Worm (Caenorhabditis elegans) whole organism, L3 larva: ENCODE data around the gene T14G8.3.

Source experiments
- R02D3.7 ChIP-seq: fragments of 150-350 bp; optimal IDR thresholded peaks from 2 replicates; lab custom pipeline; 2014; ENCODE audit warnings: missing biosample characterization, missing genetic modification characterization
- aly-2 ChIP-seq: fragments of 150-350 bp; optimal IDR thresholded peaks from 2 replicates; lab custom pipeline; 2014; ENCODE audit warnings: missing biosample characterization, missing genetic modification characterization
- ama-1 ChIP-seq: fragments of 150-350 bp; optimal IDR thresholded peaks from 2 replicates; lab custom pipeline; 2018
- ceh-16 ChIP-seq: sonication (generic microtip); optimal IDR thresholded peaks from 2 replicates; lab custom pipeline; 2017; ENCODE audit warnings: missing biosample characterization, missing genetic modification characterization
- ceh-28 ChIP-seq: fragments of 150-350 bp; optimal IDR thresholded peaks from 2 replicates; lab custom pipeline; 2014; ENCODE audit warnings: missing biosample characterization, missing genetic modification reagents, missing genetic modification characterization
- ceh-82 ChIP-seq: fragments of 150-350 bp; optimal IDR thresholded peaks from 2 replicates; lab custom pipeline; 2014; ENCODE audit warnings: missing biosample characterization, missing genetic modification characterization
- ceh-9 ChIP-seq: sonication (generic microtip); optimal IDR thresholded peaks from 2 replicates; lab custom pipeline; 2018; ENCODE audit warnings: missing biosample characterization, missing genetic modification characterization
- daf-12 ChIP-seq: fragments of 150-350 bp; optimal IDR thresholded peaks from 2 replicates; lab custom pipeline; 2014; ENCODE audit warnings: missing biosample characterization, missing genetic modification reagents, missing genetic modification characterization
- egl-27 ChIP-seq: sonication (generic microtip); optimal IDR thresholded peaks from 4 replicates; lab custom pipeline; 2017; ENCODE audit warnings: missing biosample characterization, missing genetic modification reagents, missing genetic modification characterization
- egl-5 ChIP-seq: fragments of 150-350 bp; optimal IDR thresholded peaks from 2 replicates; lab custom pipeline; 2017; ENCODE audit warnings: missing biosample characterization, missing genetic modification reagents, missing genetic modification characterization, inconsistent platforms
- elt-1 ChIP-seq: fragments of 150-350 bp; optimal IDR thresholded peaks from 2 replicates; lab custom pipeline; 2014; ENCODE audit warnings: missing biosample characterization, missing genetic modification characterization
- elt-2 ChIP-seq: sonication (generic microtip); optimal IDR thresholded peaks from 2 replicates; lab custom pipeline; 2016; ENCODE audit warnings: missing genetic modification reagents, mild to moderate bottlenecking, missing genetic modification characterization, missing compliant biosample characterization
- elt-3 ChIP-seq, 3 experiments: fragments of 150-350 bp in 1 of 3; sonication (generic microtip) in 2 of 3; optimal IDR thresholded peaks; 2 replicates in 2 of 3; 4 replicates in 1 of 3; lab custom pipeline; 2014 to 2017; ENCODE audit warnings: missing biosample characterization in 3 of 3, missing genetic modification characterization in 3 of 3
- eor-1 ChIP-seq, 2 experiments: fragments of 150-350 bp; optimal IDR thresholded peaks; 2 replicates each; lab custom pipeline; 2014 to 2018; ENCODE audit warnings: missing biosample characterization in 2 of 2, missing genetic modification characterization in 2 of 2
- fkh-2 ChIP-seq: fragments of 150-350 bp; optimal IDR thresholded peaks from 2 replicates; lab custom pipeline; 2014; ENCODE audit warnings: missing biosample characterization, missing genetic modification reagents, missing genetic modification characterization
- fos-1 ChIP-seq: fragments of 150-350 bp; optimal IDR thresholded peaks from 2 replicates; lab custom pipeline; 2014; ENCODE audit warnings: missing biosample characterization, missing genetic modification characterization
- jun-1 ChIP-seq: fragments of 150-350 bp; optimal IDR thresholded peaks from 2 replicates; lab custom pipeline; 2014; ENCODE audit warnings: missing biosample characterization, missing genetic modification reagents, missing genetic modification characterization
- lin-15B ChIP-seq: fragments of 150-350 bp; optimal IDR thresholded peaks from 2 replicates; lab custom pipeline; 2014; ENCODE audit warnings: missing biosample characterization, missing genetic modification characterization
- lin-39 ChIP-seq: fragments of 150-350 bp; optimal IDR thresholded peaks from 2 replicates; lab custom pipeline; 2018; ENCODE audit warnings: missing biosample characterization, missing genetic modification reagents, missing genetic modification characterization
- lsy-12 ChIP-seq: sonication (generic microtip); optimal IDR thresholded peaks from 2 replicates; lab custom pipeline; 2016; ENCODE audit warnings: mild to moderate bottlenecking, missing genetic modification characterization, missing compliant biosample characterization
- mdl-1 ChIP-seq: fragments of 150-350 bp; optimal IDR thresholded peaks from 2 replicates; lab custom pipeline; 2014; ENCODE audit warnings: missing biosample characterization, missing genetic modification characterization
- mml-1 ChIP-seq: fragments of 150-350 bp; sonication (generic microtip); optimal IDR thresholded peaks from 3 replicates; lab custom pipeline; 2014; ENCODE audit warnings: missing biosample characterization, missing genetic modification characterization
- nfya-1 ChIP-seq: sonication (generic microtip); optimal IDR thresholded peaks from 2 replicates; lab custom pipeline; 2017; ENCODE audit warnings: missing genetic modification characterization, mild to moderate bottlenecking, missing compliant biosample characterization, antibody characterized with exemption, moderate library complexity; ENCODE audit not compliant: insufficient read depth
- nhr-11 ChIP-seq: fragments of 150-350 bp; optimal IDR thresholded peaks from 2 replicates; lab custom pipeline; 2014; ENCODE audit warnings: missing biosample characterization, missing genetic modification characterization
- nhr-12 ChIP-seq: fragments of 150-350 bp; optimal IDR thresholded peaks from 2 replicates; lab custom pipeline; 2014; ENCODE audit warnings: missing biosample characterization, missing genetic modification characterization
- nhr-23 ChIP-seq: fragments of 150-350 bp; optimal IDR thresholded peaks from 2 replicates; lab custom pipeline; 2014; ENCODE audit warnings: missing biosample characterization, missing genetic modification reagents, missing genetic modification characterization
- nhr-237 ChIP-seq: fragments of 150-350 bp; optimal IDR thresholded peaks from 2 replicates; lab custom pipeline; 2014; ENCODE audit warnings: missing biosample characterization, missing genetic modification characterization
- nhr-25 ChIP-seq: sonication (generic microtip); optimal IDR thresholded peaks from 2 replicates; lab custom pipeline; 2017; ENCODE audit warnings: missing biosample characterization, missing genetic modification characterization
- nhr-28 ChIP-seq: fragments of 150-350 bp; optimal IDR thresholded peaks from 2 replicates; lab custom pipeline; 2014; ENCODE audit warnings: missing biosample characterization, missing genetic modification characterization
- nhr-43 ChIP-seq: sonication (generic microtip); optimal IDR thresholded peaks from 2 replicates; lab custom pipeline; 2016; ENCODE audit warnings: mild to moderate bottlenecking, missing genetic modification characterization, missing compliant biosample characterization; ENCODE audit not compliant: poor library complexity, severe bottlenecking
- nhr-67 ChIP-seq: fragments of 150-350 bp; optimal IDR thresholded peaks from 2 replicates; lab custom pipeline; 2014; ENCODE audit warnings: missing biosample characterization, missing genetic modification characterization
- nhr-76 ChIP-seq: fragments of 150-350 bp; sonication (generic microtip); optimal IDR thresholded peaks from 5 replicates; lab custom pipeline; 2014; ENCODE audit warnings: missing biosample characterization, missing genetic modification characterization
- nhr-77 ChIP-seq: fragments of 150-350 bp; optimal IDR thresholded peaks from 2 replicates; lab custom pipeline; 2014; ENCODE audit warnings: missing biosample characterization, missing genetic modification characterization
- pha-4 ChIP-seq: fragments of 150-350 bp; optimal IDR thresholded peaks from 2 replicates; lab custom pipeline; 2014; ENCODE audit warnings: missing biosample characterization, missing genetic modification reagents, missing genetic modification characterization
- pqm-1 ChIP-seq: fragments of 150-350 bp; optimal IDR thresholded peaks from 2 replicates; lab custom pipeline; 2017; ENCODE audit warnings: missing biosample characterization, missing genetic modification characterization, inconsistent platforms
- skn-1 ChIP-seq: fragments of 150-350 bp; optimal IDR thresholded peaks from 2 replicates; lab custom pipeline; 2014; ENCODE audit warnings: missing biosample characterization, missing genetic modification characterization
- snpc-4 ChIP-seq: fragments of 150-350 bp; optimal IDR thresholded peaks from 2 replicates; lab custom pipeline; 2014; ENCODE audit warnings: missing biosample characterization, missing genetic modification characterization
- tbx-2 ChIP-seq: sonication (generic microtip); optimal IDR thresholded peaks from 2 replicates; lab custom pipeline; 2016; ENCODE audit warnings: mild to moderate bottlenecking, missing genetic modification characterization, missing compliant biosample characterization
- unc-39 ChIP-seq: sonication (generic microtip); optimal IDR thresholded peaks from 4 replicates; lab custom pipeline; 2017; ENCODE audit warnings: missing biosample characterization, missing genetic modification characterization
- unc-62 ChIP-seq: fragments of 150-350 bp; sonication (generic microtip); optimal IDR thresholded peaks from 4 replicates; lab custom pipeline; 2014; ENCODE audit warnings: missing biosample characterization, missing genetic modification reagents, missing genetic modification characterization
- zag-1 ChIP-seq: fragments of 150-350 bp; optimal IDR thresholded peaks from 2 replicates; lab custom pipeline; 2014; ENCODE audit warnings: missing biosample characterization, missing genetic modification characterization
- ztf-11 ChIP-seq: fragments of 150-350 bp; optimal IDR thresholded peaks from 2 replicates; lab custom pipeline; 2014; ENCODE audit warnings: missing biosample characterization, missing genetic modification characterization
- ztf-4 ChIP-seq: fragments of 150-350 bp; optimal IDR thresholded peaks from 2 replicates; lab custom pipeline; 2014; ENCODE audit warnings: missing biosample characterization, missing genetic modification characterization

T14G8.3 gene

DNA sequence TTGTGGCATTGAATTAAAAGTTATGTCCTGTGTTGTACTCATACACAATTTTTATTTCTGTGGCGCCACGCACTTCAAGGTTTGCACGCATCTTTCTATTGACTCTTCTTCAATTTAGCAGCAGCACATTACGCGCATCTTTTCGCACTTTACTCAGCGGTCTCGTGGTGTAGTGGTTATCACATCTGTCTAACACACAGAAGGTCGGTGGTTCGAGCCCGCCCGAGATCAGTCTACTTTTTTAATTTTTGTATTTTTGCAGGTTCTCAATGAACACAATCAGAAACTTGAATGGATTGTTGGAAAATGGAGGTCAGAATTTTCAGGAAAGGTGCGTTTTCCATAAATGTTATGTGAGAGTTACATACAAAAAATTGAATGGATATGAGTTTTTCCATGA, 17.5 kb upstream of the T14G8.3 start (continued):
- TF ChIP-seq nhr-12 (tag; lab: Kevin White, UChicago), result no peak
- no peak for TF ChIP-seq skn-1 (tag; lab: Kevin White, UChicago)

DNA sequence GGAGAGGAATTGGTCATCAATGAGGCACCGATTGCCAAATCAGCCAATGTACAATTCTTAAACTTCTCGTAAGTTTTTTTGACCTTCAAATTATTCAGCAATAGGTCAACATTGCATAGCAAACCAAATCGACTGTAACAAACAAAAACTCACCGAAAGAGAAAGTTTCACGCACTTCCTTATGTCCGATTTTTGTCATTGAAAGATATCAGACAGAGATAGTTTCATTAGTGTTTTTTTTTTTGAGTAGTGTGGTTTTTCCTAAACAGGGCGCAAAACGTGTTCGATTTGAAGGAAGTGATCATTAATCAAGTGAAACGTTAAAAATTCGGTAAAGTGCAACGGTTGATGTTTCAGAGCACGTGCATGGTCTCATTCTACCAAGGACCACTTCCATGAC, 16.9 kb upstream of the T14G8.3 start:
- TF ChIP-seq ceh-9 (tag; lab: Kevin White, UChicago), result no peak
- no peak for TF ChIP-seq nhr-67
- no peak for TF ChIP-seq elt-2
- TF ChIP-seq nhr-77 (tag; lab: Kevin White, UChicago), result no peak
- TF ChIP-seq nhr-43 (tag; lab: Kevin White, UChicago), result peak; percentile 66
- no peak for TF ChIP-seq R02D3.7 (tag; lab: Kevin White, UChicago)
- peak; percentile 21 for TF ChIP-seq egl-27
- TF ChIP-seq mml-1, result no peak
- TF ChIP-seq lsy-12 (tag; lab: Kevin White, UChicago), result no peak
- TF ChIP-seq ceh-82 (tag; lab: Kevin White, UChicago), result no peak
- peak; percentile 56 for TF ChIP-seq elt-1 (tag; lab: Kevin White, UChicago)
- TF ChIP-seq unc-39 (tag; lab: Kevin White, UChicago), result no peak
- TF ChIP-seq lin-15B (tag; lab: Kevin White, UChicago), result no peak
- TF ChIP-seq nhr-76 (tag; lab: Kevin White, UChicago), result no peak
- no peak for TF ChIP-seq aly-2 (tag; lab: Kevin White, UChicago)
- no peak for TF ChIP-seq daf-12 (tag; lab: Kevin White, UChicago)
- no peak for TF ChIP-seq ceh-28 (tag; lab: Kevin White, UChicago)
- TF ChIP-seq elt-3 (tag; optimal IDR thresholded peaks at IDR 0.05; lab: Kevin White, UChicago), result peak in 1 of 3 experiments; percentile 16
- peak; percentile 84 for TF ChIP-seq nhr-23
- no peak for TF ChIP-seq egl-5
- TF ChIP-seq nhr-25 (tag; lab: Kevin White, UChicago), result peak; percentile 92
- TF ChIP-seq ceh-16, result no peak
- no peak for TF ChIP-seq ztf-11 (tag; lab: Kevin White, UChicago)
- no peak for TF ChIP-seq lin-39
- TF ChIP-seq nhr-28, result no peak
- no peak for TF ChIP-seq fos-1
- peak; percentile 3 for TF ChIP-seq nfya-1 (tag; lab: Kevin White, UChicago)
- TF ChIP-seq nhr-11 (tag; lab: Kevin White, UChicago), result no peak
- TF ChIP-seq tbx-2 (tag; lab: Kevin White, UChicago), result no peak
- no peak for TF ChIP-seq jun-1 (tag; lab: Kevin White, UChicago)
- no peak for TF ChIP-seq nhr-237 (tag; lab: Kevin White, UChicago)
- no peak for TF ChIP-seq ama-1 (lab: Kevin White, UChicago)
- no peak for TF ChIP-seq unc-62 (GFP tag; lab: Kevin White, UChicago)
- TF ChIP-seq pha-4 (tag; lab: Kevin White, UChicago), result no peak

- TF ChIP-seq ceh-28 (tag; lab: Kevin White, UChicago), result no peak
- TF ChIP-seq snpc-4 (tag; lab: Kevin White, UChicago), result no peak
- no peak for TF ChIP-seq ama-1 (lab: Kevin White, UChicago)
- TF ChIP-seq tbx-2 (tag; lab: Kevin White, UChicago), result no peak
- no peak for TF ChIP-seq pqm-1 (tag; lab: Kevin White, UChicago)
- no peak for TF ChIP-seq eor-1 (tag; optimal IDR thresholded peaks at IDR 0.05; lab: Kevin White, UChicago)
- no peak for TF ChIP-seq ztf-4
- no peak for TF ChIP-seq ceh-82 (tag; lab: Kevin White, UChicago)
- no peak for TF ChIP-seq egl-27
- no peak for TF ChIP-seq nhr-237 (tag; lab: Kevin White, UChicago)
- no peak for TF ChIP-seq mdl-1 (tag; lab: Kevin White, UChicago)
- TF ChIP-seq nhr-12 (tag; lab: Kevin White, UChicago), result no peak
- no peak for TF ChIP-seq lsy-12 (tag; lab: Kevin White, UChicago)
- TF ChIP-seq zag-1 (tag; lab: Kevin White, UChicago), result no peak
- TF ChIP-seq fkh-2 (tag; lab: Kevin White, UChicago), result no peak
- TF ChIP-seq elt-1 (tag; lab: Kevin White, UChicago), result no peak
- no peak for TF ChIP-seq nhr-25 (tag; lab: Kevin White, UChicago)
- no peak for TF ChIP-seq nhr-67
These were observed 15.0 kb upstream of the T14G8.3 start, which contains the start of gene C52G5.3 for ce11 chrX:12846043-12846442. C52G5.3 (minus strand) TSS chrX:12846143.
